Fruit fly (Drosophila melanogaster): ENCODE results near the gene Gba1a.

The Gba1a gene

DNA sequence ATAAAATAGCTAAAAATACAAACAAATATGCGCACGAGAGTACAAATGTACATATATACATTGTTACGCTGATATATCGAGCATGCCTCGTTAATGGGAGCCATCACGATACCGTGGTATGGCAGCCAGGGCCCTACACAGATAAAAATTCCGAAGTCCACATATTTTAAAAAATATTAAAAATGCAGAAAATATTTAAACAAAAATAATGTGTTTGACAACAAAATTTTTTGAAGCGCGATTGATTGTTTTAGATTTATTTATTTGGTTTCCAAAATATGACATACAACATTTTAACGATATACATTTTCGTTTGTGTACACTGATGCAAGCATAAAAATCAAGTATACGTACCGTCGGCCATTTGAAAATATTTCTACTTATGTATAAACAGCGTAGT lies 26.3 kb downstream of the Gba1a start (continued):
- TF ChIP-seq CG15336 (GFP tag; IDR thresholded peaks at IDR 0.05), result peak; percentile 85
- peak; percentile 70 for TF ChIP-seq CG11294 (GFP tag; IDR thresholded peaks at IDR 0.05)
- peak; percentile 60 for TF ChIP-seq CG10631 (GFP tag; optimal IDR thresholded peaks at IDR 0.05)
- TF ChIP-seq spab (GFP tag; optimal IDR thresholded peaks at IDR 0.05), result peak; percentile 23
- peak; percentile 65 for TF ChIP-seq CG3919 (GFP tag; optimal IDR thresholded peaks at IDR 0.05)
- no peak for TF ChIP-seq CG6854 (GFP tag; optimal IDR thresholded peaks at IDR 0.05)
- peak; percentile 54 for TF ChIP-seq fkh (GFP tag; optimal IDR thresholded peaks at IDR 0.05)
- TF ChIP-seq dsx (GFP tag; optimal IDR thresholded peaks at IDR 0.05; ENCODE audit: poor library complexity, severe bottlenecking), result peak; percentile 47
- no peak for TF ChIP-seq Hr38 (GFP tag; optimal IDR thresholded peaks at IDR 0.05)
- TF ChIP-seq fd59A (GFP tag; optimal IDR thresholded peaks at IDR 0.05), result peak; percentile 20
- peak; percentile 43 for TF ChIP-seq Sox15 (GFP tag; optimal IDR thresholded peaks at IDR 0.05)
- peak; percentile 5 for TF ChIP-seq CG11762 (GFP tag; optimal IDR thresholded peaks at IDR 0.05; ENCODE audit: insufficient read depth)
- TF ChIP-seq topi (GFP tag; optimal IDR thresholded peaks at IDR 0.05), result peak; percentile 62
- peak; percentile 93 for TF ChIP-seq Eip78C (GFP tag)
- peak; percentile 55 for TF ChIP-seq CG10669 (GFP tag; optimal IDR thresholded peaks at IDR 0.05)
- TF ChIP-seq vri (GFP tag; optimal IDR thresholded peaks at IDR 0.05), result peak; percentile 50
- peak; percentile 29 for TF ChIP-seq Ets21C (GFP tag; optimal IDR thresholded peaks at IDR 0.05)
- TF ChIP-seq CG8319 (GFP tag; optimal IDR thresholded peaks at IDR 0.05), result peak; percentile 43
- TF ChIP-seq CG11902 (GFP tag; optimal IDR thresholded peaks at IDR 0.05), result peak; percentile 33
- peak; percentile 20 for TF ChIP-seq fd85E (GFP tag; optimal IDR thresholded peaks at IDR 0.05)
- peak; percentile 84 for TF ChIP-seq CG32006 (GFP tag; optimal IDR thresholded peaks at IDR 0.05)
- peak; percentile 78 for TF ChIP-seq esn (GFP tag; optimal IDR thresholded peaks at IDR 0.05)
- TF ChIP-seq CG3032 (tag; optimal IDR thresholded peaks at IDR 0.05), result peak; percentile 54
- peak; percentile 63 for TF ChIP-seq acj6 (GFP tag; optimal IDR thresholded peaks at IDR 0.05)
- peak; percentile 53 for TF ChIP-seq CG8632 (GFP tag; optimal IDR thresholded peaks at IDR 0.05)
- TF ChIP-seq svp (GFP tag), result peak; percentile 84
- TF ChIP-seq pdm3 (GFP tag; optimal IDR thresholded peaks at IDR 0.05), result peak; percentile 74
- peak; percentile 47 for TF ChIP-seq Lpt (GFP tag; optimal IDR thresholded peaks at IDR 0.05)
- no peak for TF ChIP-seq CG9139 (GFP tag; optimal IDR thresholded peaks at IDR 0.05)
- no peak for TF ChIP-seq Blimp-1 (GFP tag; optimal IDR thresholded peaks at IDR 0.05)
- TF ChIP-seq Sox102F (GFP tag; optimal IDR thresholded peaks at IDR 0.05), result peak; percentile 69
- no peak for TF ChIP-seq Eip93F (GFP tag; optimal IDR thresholded peaks at IDR 0.05)
- peak; percentile 68 for TF ChIP-seq Met (GFP tag; optimal IDR thresholded peaks at IDR 0.05)
- TF ChIP-seq CG4318 (GFP tag; optimal IDR thresholded peaks at IDR 0.05), result peak; percentile 33
- peak; percentile 82 for TF ChIP-seq CG8119 (GFP tag; IDR thresholded peaks at IDR 0.05)

DNA sequence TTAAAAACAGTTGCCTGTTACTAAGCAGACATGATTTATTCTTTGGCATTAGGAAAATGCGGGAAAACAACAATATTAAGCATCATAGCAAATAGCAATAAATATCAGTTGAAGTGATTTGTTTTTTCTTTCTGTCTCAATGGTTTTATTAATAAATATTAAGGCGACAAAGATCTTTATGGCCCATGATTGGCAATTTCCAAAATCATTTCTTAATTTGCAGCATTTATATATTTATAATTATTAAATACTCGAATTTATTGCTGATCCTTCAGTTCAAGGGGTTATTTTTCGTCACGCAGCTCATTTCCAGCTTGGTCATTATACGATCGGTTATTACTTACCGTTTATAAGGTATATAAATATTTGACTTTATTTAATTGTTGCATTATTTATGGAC lies 27.2 kb downstream of the Gba1a start:
- TF ChIP-seq net (GFP tag; optimal IDR thresholded peaks at IDR 0.05), result no peak
- no peak for TF ChIP-seq CG3919 (GFP tag; optimal IDR thresholded peaks at IDR 0.05)
- no peak for TF ChIP-seq Met (GFP tag; optimal IDR thresholded peaks at IDR 0.05)

DNA sequence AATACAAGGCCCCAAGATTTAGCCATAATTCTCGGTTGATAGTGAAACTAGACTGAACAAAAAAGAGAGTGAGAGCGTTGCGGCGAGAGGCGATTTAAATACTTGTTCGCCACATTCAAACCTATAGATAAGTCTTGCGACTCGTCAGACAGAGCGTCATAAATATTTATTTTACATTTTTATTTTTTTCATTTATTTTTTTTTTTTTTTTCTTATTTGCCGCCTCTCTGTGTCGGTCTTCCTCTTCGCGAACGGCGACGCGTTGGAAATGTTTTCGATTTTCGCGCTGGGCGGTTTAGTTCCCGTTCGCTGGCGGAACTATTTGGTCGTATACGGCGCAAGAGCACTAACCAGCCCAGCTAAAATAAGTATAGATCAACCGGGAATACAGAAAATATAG lies 27.7 kb downstream of the Gba1a start:
- no peak for TF ChIP-seq Ets21C (GFP tag; optimal IDR thresholded peaks at IDR 0.05)
- TF ChIP-seq Hr38 (GFP tag; optimal IDR thresholded peaks at IDR 0.05), result no peak
- TF ChIP-seq CG10669 (GFP tag; optimal IDR thresholded peaks at IDR 0.05), result peak; percentile 44
- peak; percentile 65 for TF ChIP-seq CG6808 (GFP tag; optimal IDR thresholded peaks at IDR 0.05)
- TF ChIP-seq Blimp-1 (GFP tag; optimal IDR thresholded peaks at IDR 0.05), result no peak
- no peak for TF ChIP-seq CG8319 (GFP tag; optimal IDR thresholded peaks at IDR 0.05)
- no peak for TF ChIP-seq Gug (GFP tag; IDR thresholded peaks at IDR 0.05)
- TF ChIP-seq pdm3 (GFP tag; optimal IDR thresholded peaks at IDR 0.05), result no peak
- TF ChIP-seq CG1621 (tag; optimal IDR thresholded peaks at IDR 0.05), result peak; percentile 8
- TF ChIP-seq Eip75B (GFP tag; optimal IDR thresholded peaks at IDR 0.05), result peak; percentile 16
- peak; percentile 66 for TF ChIP-seq CG16779 (tag; optimal IDR thresholded peaks at IDR 0.05)
- TF ChIP-seq fd85E (GFP tag; optimal IDR thresholded peaks at IDR 0.05), result no peak
- no peak for TF ChIP-seq OdsH (GFP tag; optimal IDR thresholded peaks at IDR 0.05)
- no peak for TF ChIP-seq Hr39 (GFP tag; optimal IDR thresholded peaks at IDR 0.05)
- TF ChIP-seq dac (GFP tag; optimal IDR thresholded peaks at IDR 0.05), result no peak
- peak; percentile 71 for TF ChIP-seq Eip78C (GFP tag)
- TF ChIP-seq Sox15 (GFP tag; optimal IDR thresholded peaks at IDR 0.05), result no peak
- TF ChIP-seq CG3032 (tag; optimal IDR thresholded peaks at IDR 0.05), result peak; percentile 27
- TF ChIP-seq CG32006 (GFP tag; optimal IDR thresholded peaks at IDR 0.05), result peak; percentile 21
- peak; percentile 1 for TF ChIP-seq Eip93F (GFP tag; optimal IDR thresholded peaks at IDR 0.05)
- peak; percentile 6 for TF ChIP-seq spab (GFP tag; optimal IDR thresholded peaks at IDR 0.05)
- no peak for TF ChIP-seq topi (GFP tag; optimal IDR thresholded peaks at IDR 0.05)
- peak; percentile 10 for TF ChIP-seq Lpt (GFP tag; optimal IDR thresholded peaks at IDR 0.05)
- no peak for TF ChIP-seq CG7368 (GFP tag; optimal IDR thresholded peaks at IDR 0.05)
- TF ChIP-seq Sox102F (GFP tag; optimal IDR thresholded peaks at IDR 0.05), result no peak
- no peak for TF ChIP-seq esn (GFP tag; optimal IDR thresholded peaks at IDR 0.05)
- no peak for TF ChIP-seq CG3919 (GFP tag; optimal IDR thresholded peaks at IDR 0.05)
- peak; percentile 74; the same call in 2 of the 3 replicates for TF ChIP-seq CG8119 (GFP tag; IDR thresholded peaks at IDR 0.05)
- TF ChIP-seq Met (GFP tag; optimal IDR thresholded peaks at IDR 0.05), result no peak
- TF ChIP-seq CG9139 (GFP tag; optimal IDR thresholded peaks at IDR 0.05), result peak; percentile 61
- TF ChIP-seq CG6163 (GFP tag; IDR thresholded peaks at IDR 0.05), result peak; percentile 81

Measured in whole organism, prepupa.